Fruit fly (Drosophila melanogaster): ENCODE data around the gene CG11313.

DNA sequence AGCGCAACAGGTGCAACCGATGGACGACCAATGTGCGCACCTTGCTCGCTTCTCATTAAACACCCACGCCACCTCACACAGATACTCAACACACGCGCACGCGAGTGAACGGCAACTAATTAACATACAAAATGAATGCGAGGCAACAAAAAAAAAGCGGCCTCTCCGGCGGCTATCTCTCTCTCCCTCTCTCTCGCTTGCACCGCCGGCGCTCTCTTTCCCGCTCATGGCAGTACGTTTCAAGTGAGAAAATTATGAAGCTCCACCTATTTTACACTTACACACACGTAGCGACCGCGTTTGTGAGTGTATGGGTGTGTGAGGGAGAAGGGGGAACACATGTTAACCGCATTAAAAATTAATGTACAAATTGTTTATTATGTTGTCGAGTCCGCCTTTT lies 33.2 kb upstream of the CG11313 start:
- no peak for TF ChIP-seq psq (optimal IDR thresholded peaks at IDR 0.05)
- no peak for TF ChIP-seq h (optimal IDR thresholded peaks at IDR 0.05)
- no peak for TF ChIP-seq insv (optimal IDR thresholded peaks at IDR 0.05)
- TF ChIP-seq Sin3A (optimal IDR thresholded peaks at IDR 0.05), result no peak
